Fruit fly (Drosophila melanogaster): Measurements from ENCODE around the gene Stip1.

The Stip1 gene

dm6 chr2L:285596-286023 lies 9.3 kb upstream of the Stip1 start:
- peak; percentile 48 for TF ChIP-seq CG8159 (tag; optimal IDR thresholded peaks at IDR 0.05)
- peak; percentile 28 for TF ChIP-seq Ets98B (GFP tag; IDR thresholded peaks at IDR 0.05)
- no peak for TF ChIP-seq fd96Ca (GFP tag; IDR thresholded peaks at IDR 0.05)
- peak; percentile 41 for TF ChIP-seq CG9948 (tag; optimal IDR thresholded peaks at IDR 0.05)
- peak; percentile 49 for TF ChIP-seq Snoo (tag; optimal IDR thresholded peaks at IDR 0.05)
- no peak for TF ChIP-seq D1 (tag; optimal IDR thresholded peaks at IDR 0.05)
- TF ChIP-seq CG34367 (tag; optimal IDR thresholded peaks at IDR 0.05): no peak
- peak; percentile 79 for TF ChIP-seq CG4496 (GFP tag; IDR thresholded peaks at IDR 0.05)
- peak; percentile 26; the same call in 1 of the 2 replicates for TF ChIP-seq CG12605 (GFP tag; IDR thresholded peaks at IDR 0.05)

- TF ChIP-seq CG8301 (tag; optimal IDR thresholded peaks at IDR 0.05) (peak; percentile 52), D1 (tag; optimal IDR thresholded peaks at IDR 0.05) (no peak), CG12605 (GFP tag; IDR thresholded peaks at IDR 0.05) (peak; percentile 61), Snoo (tag; optimal IDR thresholded peaks at IDR 0.05) (peak; percentile 76), rn (GFP tag; IDR thresholded peaks at IDR 0.05) (no peak), EcR (GFP tag; optimal IDR thresholded peaks at IDR 0.05) (peak; percentile 20), gl (tag; optimal IDR thresholded peaks at IDR 0.05) (peak; percentile 77), CG17806 (tag; optimal IDR thresholded peaks at IDR 0.05) (peak; percentile 56), CG13204 (GFP tag; optimal IDR thresholded peaks at IDR 0.05) (peak; percentile 59), CG15710 (tag; optimal IDR thresholded peaks at IDR 0.05) (peak; percentile 52), Pif1B (GFP tag; optimal IDR thresholded peaks at IDR 0.05) (peak; percentile 64), CG32121 (GFP tag; IDR thresholded peaks at IDR 0.05) (peak; percentile 49), CG9948 (tag; optimal IDR thresholded peaks at IDR 0.05) (peak; percentile 32), CG14655 (GFP tag; optimal IDR thresholded peaks at IDR 0.05) (no peak), Ets98B (GFP tag; IDR thresholded peaks at IDR 0.05) (peak; percentile 79), CG8159 (tag; optimal IDR thresholded peaks at IDR 0.05) (peak; percentile 70), CG10348 (GFP tag; IDR thresholded peaks at IDR 0.05) (no peak), CG4496 (GFP tag; IDR thresholded peaks at IDR 0.05) (peak; percentile 81), CG34367 (tag; optimal IDR thresholded peaks at IDR 0.05) (peak; percentile 38), Pif1A (GFP tag; optimal IDR thresholded peaks at IDR 0.05) (peak; percentile 73), fd96Ca (GFP tag; IDR thresholded peaks at IDR 0.05) (peak; percentile 60; the same call in 2 of the 3 replicates)
Measured at dm6 chr2L:286421-286820, 8.5 kb upstream of the Stip1 start.

dm6 chr2L:289044-289443 lies 5.9 kb upstream of the Stip1 start, which contains the start of gene Amnionless:
TSS of gene Amnionless (minus strand) at chr2L:289144.
- TF ChIP-seq D1 (tag; optimal IDR thresholded peaks at IDR 0.05): no peak
- TF ChIP-seq CG8301 (tag; optimal IDR thresholded peaks at IDR 0.05): no peak
- no peak for TF ChIP-seq Ets98B (GFP tag; IDR thresholded peaks at IDR 0.05)

- TF ChIP-seq Pif1B (GFP tag; optimal IDR thresholded peaks at IDR 0.05) (no peak), EcR (GFP tag; optimal IDR thresholded peaks at IDR 0.05) (peak; percentile 73), rn (GFP tag; IDR thresholded peaks at IDR 0.05) (no peak), D1 (tag; optimal IDR thresholded peaks at IDR 0.05) (no peak)
Measured at dm6 chr2L:290373-290772, 4.5 kb upstream of the Stip1 start.

dm6 chr2L:290949-291348 lies 4.0 kb upstream of the Stip1 start:
- TF ChIP-seq CG15710 (tag; optimal IDR thresholded peaks at IDR 0.05) (no peak), CG34367 (tag; optimal IDR thresholded peaks at IDR 0.05) (no peak), CG9948 (tag; optimal IDR thresholded peaks at IDR 0.05) (no peak), CG4496 (GFP tag; IDR thresholded peaks at IDR 0.05) (no peak), CG8301 (tag; optimal IDR thresholded peaks at IDR 0.05) (no peak), gl (tag; optimal IDR thresholded peaks at IDR 0.05) (no peak), fd96Ca (GFP tag; IDR thresholded peaks at IDR 0.05) (no peak), CG12605 (GFP tag; IDR thresholded peaks at IDR 0.05) (no peak), Snoo (tag; optimal IDR thresholded peaks at IDR 0.05) (no peak), D1 (tag; optimal IDR thresholded peaks at IDR 0.05) (no peak), rn (GFP tag; IDR thresholded peaks at IDR 0.05) (no peak), CG14655 (GFP tag; optimal IDR thresholded peaks at IDR 0.05) (no peak), CG32121 (GFP tag; IDR thresholded peaks at IDR 0.05) (no peak), Pif1B (GFP tag; optimal IDR thresholded peaks at IDR 0.05) (no peak), CG10348 (GFP tag; IDR thresholded peaks at IDR 0.05) (no peak), CG17806 (tag; optimal IDR thresholded peaks at IDR 0.05) (no peak), EcR (GFP tag; optimal IDR thresholded peaks at IDR 0.05) (no peak), Ets98B (GFP tag; IDR thresholded peaks at IDR 0.05) (no peak), Pif1A (GFP tag; optimal IDR thresholded peaks at IDR 0.05) (no peak)

- TF ChIP-seq CG4496 (GFP tag; IDR thresholded peaks at IDR 0.05) (0 out of 3 replicates have a peak, but pooled peaks have one; percentile 25), fd96Ca (GFP tag; IDR thresholded peaks at IDR 0.05) (0 out of 3 replicates have a peak, but pooled peaks have one; percentile 7), Pif1B (GFP tag; optimal IDR thresholded peaks at IDR 0.05) (no peak)
Measured at dm6 chr2L:291657-292056, 3.3 kb upstream of the Stip1 start, which contains the start of gene CG3625. TSS of gene CG3625 (minus strand) at chr2L:291795.

- no peak for TF ChIP-seq CG10348 (GFP tag; IDR thresholded peaks at IDR 0.05)
Measured at dm6 chr2L:292301-292700, 2.6 kb upstream of the Stip1 start, which contains the start of gene CG11562. TSS of gene CG11562 (plus strand) at chr2L:292419.

Measured in whole organism, pupa.